Fruit fly (Drosophila melanogaster) whole organism, adult: Measurements from ENCODE around the gene CG7966.

ENCODE experiments used
- CG14711 ChIP-seq: fragments of 200-800 bp; sonication (Bioruptor generic); optimal IDR thresholded peaks from 2 replicates; lab custom pipeline; 2018; ENCODE audit warnings: missing biosample characterization, mild to moderate bottlenecking, missing genetic modification characterization, moderate library complexity
- CG1620 ChIP-seq: fragments of 200-800 bp; sonication (Bioruptor generic); optimal IDR thresholded peaks from 2 replicates; lab custom pipeline; 2016; ENCODE audit warnings: missing biosample characterization, missing genetic modification characterization
- CG33017 ChIP-seq: fragments of 200-800 bp; sonication (Bioruptor generic); optimal IDR thresholded peaks from 2 replicates; lab custom pipeline; 2018; ENCODE audit warnings: missing biosample characterization, mild to moderate bottlenecking, missing genetic modification characterization, moderate library complexity
- CG5204 ChIP-seq: fragments of 200-800 bp; sonication (Bioruptor generic); optimal IDR thresholded peaks from 2 replicates; lab custom pipeline; 2016; ENCODE audit warnings: missing biosample characterization, missing genetic modification characterization
- Clk ChIP-seq: fragments of 200-800 bp; sonication (Bioruptor generic); optimal IDR thresholded peaks from 2 replicates; lab custom pipeline; 2017; ENCODE audit warnings: missing biosample characterization, missing genetic modification characterization
- Crg-1 ChIP-seq: fragments of 200-800 bp; sonication (Bioruptor generic); optimal IDR thresholded peaks from 2 replicates; lab custom pipeline; 2016; ENCODE audit warnings: missing biosample characterization, missing genetic modification characterization
- Mnt ChIP-seq: fragments of 200-800 bp; sonication (Bioruptor generic); optimal IDR thresholded peaks from 2 replicates; lab custom pipeline; 2016; ENCODE audit warnings: missing biosample characterization, mild to moderate bottlenecking, missing genetic modification characterization
- cic ChIP-seq: fragments of 200-800 bp; sonication (Bioruptor generic); optimal IDR thresholded peaks from 2 replicates; lab custom pipeline; 2017; ENCODE audit warnings: missing biosample characterization, mild to moderate bottlenecking, missing genetic modification characterization, moderate library complexity
- cnc ChIP-seq, 2 experiments: fragments of >200 bp; optimal IDR thresholded peaks; 2 replicates each; lab custom pipeline; 2017
- kay ChIP-seq: fragments of 200-800 bp; sonication (Bioruptor generic); peaks from one replicate; lab custom pipeline; 2016; ENCODE audit warnings: missing biosample characterization, missing genetic modification characterization, borderline replicate concordance
- ovo ChIP-seq: fragments of 200-800 bp; sonication (Bioruptor generic); optimal IDR thresholded peaks from 2 replicates; lab custom pipeline; 2016; ENCODE audit warnings: missing biosample characterization, missing genetic modification characterization
- pad ChIP-seq: fragments of 200-800 bp; sonication (Bioruptor generic); optimal IDR thresholded peaks from 3 replicates; lab custom pipeline; 2017; ENCODE audit warnings: missing biosample characterization, missing genetic modification characterization, mild to moderate bottlenecking, moderate library complexity, missing genetic modification reagents
- tj ChIP-seq: fragments of 200-800 bp; sonication (Bioruptor generic); optimal IDR thresholded peaks from 3 replicates; lab custom pipeline; 2017; ENCODE audit warnings: missing biosample characterization, mild to moderate bottlenecking, missing genetic modification characterization, moderate library complexity

CG7966 gene

dm6 chr3R:13009595-13009994 lies 41.7 kb downstream of the CG7966 start, which contains the start of gene CG11656:
TSS of gene CG11656 (plus strand) at chr3R:13009895.
- no peak for TF ChIP-seq CG1620 (GFP tag; lab: Kevin White, UChicago)
- TF ChIP-seq tj (GFP tag; lab: Kevin White, UChicago): no peak
- TF ChIP-seq pad (GFP tag; lab: Kevin White, UChicago): no peak
- no peak for TF ChIP-seq Clk (GFP tag; lab: Kevin White, UChicago)
- TF ChIP-seq cnc (optimal IDR thresholded peaks at IDR 0.05; lab: Kevin White, UChicago): no peak
- TF ChIP-seq Mnt: no peak
- no peak for TF ChIP-seq CG14711 (tag; lab: Kevin White, UChicago)
- TF ChIP-seq ovo (GFP tag; lab: Kevin White, UChicago): no peak
- no peak for TF ChIP-seq Crg-1 (GFP tag; lab: Kevin White, UChicago)
- TF ChIP-seq CG33017 (tag; lab: Kevin White, UChicago): no peak
- no peak for TF ChIP-seq CG5204 (GFP tag; lab: Kevin White, UChicago)
- no peak for TF ChIP-seq kay (GFP tag; lab: Kevin White, UChicago)
- no peak for TF ChIP-seq cic (GFP tag; lab: Kevin White, UChicago)
